Fruit fly (Drosophila melanogaster) whole organism: Measurements from ENCODE around the gene TfIIFalpha.

Experiments
- psq ChIP-seq: fragments of >200 bp; optimal IDR thresholded peaks from 2 replicates; lab custom pipeline; 2017
- usp ChIP-seq: fragments of >200 bp; optimal IDR thresholded peaks from 2 replicates; lab custom pipeline; 2017; ENCODE audit warnings: missing biosample characterization, missing genetic modification characterization, mixed read lengths

DNA sequence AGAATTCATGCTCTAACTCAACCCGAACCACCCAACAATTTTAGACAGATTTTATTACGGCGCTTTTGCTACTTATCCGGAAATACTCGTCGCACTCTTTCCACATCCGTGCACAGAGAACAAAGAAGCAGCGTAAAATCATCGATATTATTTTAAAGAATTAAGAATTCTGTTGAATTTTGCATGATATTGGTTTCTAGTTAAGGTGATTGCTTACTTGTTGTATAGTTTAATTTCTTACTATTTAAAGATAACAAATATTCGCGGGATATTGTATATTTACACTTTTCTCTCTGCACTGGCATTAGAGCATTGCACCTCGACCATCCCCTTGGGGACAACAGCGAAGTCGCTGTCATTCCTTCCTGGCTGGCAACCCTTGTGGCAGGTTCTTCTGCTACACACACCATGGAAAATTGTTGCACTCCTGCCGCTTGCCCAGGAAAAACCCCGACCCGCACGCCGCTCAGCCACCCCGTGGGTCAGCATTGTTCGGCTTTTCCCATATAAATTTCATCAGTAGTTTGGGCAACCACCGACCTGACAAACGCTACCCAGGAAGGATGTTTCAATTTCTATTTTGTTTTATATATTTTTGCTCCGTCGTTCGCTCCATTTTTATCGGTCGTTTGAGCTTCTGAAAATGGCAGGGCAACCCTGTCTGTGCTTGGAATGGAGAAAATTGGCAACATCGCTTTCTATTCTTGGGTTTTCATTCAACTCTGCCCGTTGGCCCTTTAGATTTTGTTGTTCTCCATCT is 47.5 kb downstream of the TfIIFalpha start:
- no peak for TF ChIP-seq usp (GFP tag; lab: Kevin White, UChicago)
- no peak for TF ChIP-seq psq (lab: Kevin White, UChicago)
